Fruit fly (Drosophila melanogaster): ENCODE results near the gene CG7194.

The CG7194 gene

dm6 chr3L:8288396-8288795 is 15.5 kb downstream of the CG7194 start:
- TF ChIP-seq tai (GFP tag; optimal IDR thresholded peaks at IDR 0.05) (peak; percentile 37), ey (GFP tag; optimal IDR thresholded peaks at IDR 0.05) (peak; percentile 7), br (GFP tag; optimal IDR thresholded peaks at IDR 0.05) (no peak), Dfd (GFP tag; optimal IDR thresholded peaks at IDR 0.05) (no peak), Abd-B (GFP tag; optimal IDR thresholded peaks at IDR 0.05) (no peak), CrebA (GFP tag; optimal IDR thresholded peaks at IDR 0.05; ENCODE audit: borderline replicate concordance) (no peak), N (GFP tag; optimal IDR thresholded peaks at IDR 0.05) (no peak), usp (GFP tag; optimal IDR thresholded peaks at IDR 0.05) (no peak), HLH106 (tag; optimal IDR thresholded peaks at IDR 0.05) (no peak), CG9705 (GFP tag; optimal IDR thresholded peaks at IDR 0.05) (no peak), Hnf4 (GFP tag; optimal IDR thresholded peaks at IDR 0.05) (no peak), dmrt93B (GFP tag; optimal IDR thresholded peaks at IDR 0.05) (no peak), fru (GFP tag; optimal IDR thresholded peaks at IDR 0.05) (peak; percentile 52), Vsx2 (GFP tag; optimal IDR thresholded peaks at IDR 0.05; ENCODE audit: partially characterized antibody) (no peak), dl (GFP tag; optimal IDR thresholded peaks at IDR 0.05; ENCODE audit: insufficient read depth in 1 of 2, partially characterized antibody in 2 of 2) (no peak), psq (GFP tag; optimal IDR thresholded peaks at IDR 0.05) (peak; percentile 4), Dif (GFP tag; optimal IDR thresholded peaks at IDR 0.05; ENCODE audit: partially characterized antibody) (no peak), Mio (GFP tag; optimal IDR thresholded peaks at IDR 0.05) (no peak), pan (optimal IDR thresholded peaks at IDR 0.05) (no peak)

- TF ChIP-seq Jra (GFP tag; optimal IDR thresholded peaks at IDR 0.05), result no peak
- no peak for TF ChIP-seq tai (GFP tag; optimal IDR thresholded peaks at IDR 0.05)
- TF ChIP-seq HLH106 (tag; optimal IDR thresholded peaks at IDR 0.05), result no peak
- no peak for TF ChIP-seq ey (GFP tag; optimal IDR thresholded peaks at IDR 0.05)
- no peak for TF ChIP-seq psq (GFP tag; optimal IDR thresholded peaks at IDR 0.05)
- no peak for TF ChIP-seq fru (GFP tag; optimal IDR thresholded peaks at IDR 0.05)
- TF ChIP-seq sv (GFP tag; optimal IDR thresholded peaks at IDR 0.05), result no peak
- TF ChIP-seq Myc (optimal IDR thresholded peaks at IDR 0.05), result no peak
- TF ChIP-seq CG32264 (GFP tag; optimal IDR thresholded peaks at IDR 0.05), result no peak
- no peak for TF ChIP-seq Hnf4 (GFP tag; optimal IDR thresholded peaks at IDR 0.05)
- TF ChIP-seq CrebA (GFP tag; optimal IDR thresholded peaks at IDR 0.05; ENCODE audit: borderline replicate concordance), result no peak
- TF ChIP-seq Rel (GFP tag; optimal IDR thresholded peaks at IDR 0.05), result no peak
- TF ChIP-seq Rel (tag; optimal IDR thresholded peaks at IDR 0.05), result no peak
- TF ChIP-seq sage (GFP tag; optimal IDR thresholded peaks at IDR 0.05), result no peak
- no peak for TF ChIP-seq Sp1 (GFP tag; optimal IDR thresholded peaks at IDR 0.05)
- TF ChIP-seq h (GFP tag; optimal IDR thresholded peaks at IDR 0.05), result no peak
- TF ChIP-seq pan (optimal IDR thresholded peaks at IDR 0.05), result no peak
Observed at dm6 chr3L:8286397-8286796, 17.5 kb downstream of the CG7194 start.

dm6 chr3L:8285773-8286172 is 18.1 kb downstream of the CG7194 start:
- TF ChIP-seq h (GFP tag; optimal IDR thresholded peaks at IDR 0.05) (no peak), foxo (GFP tag; optimal IDR thresholded peaks at IDR 0.05) (no peak), br (GFP tag; optimal IDR thresholded peaks at IDR 0.05) (no peak), Vsx2 (GFP tag; optimal IDR thresholded peaks at IDR 0.05; ENCODE audit: partially characterized antibody) (no peak), sage (GFP tag; optimal IDR thresholded peaks at IDR 0.05) (no peak), brk (GFP tag; optimal IDR thresholded peaks at IDR 0.05) (no peak), tai (GFP tag; optimal IDR thresholded peaks at IDR 0.05) (no peak), Myc (optimal IDR thresholded peaks at IDR 0.05) (no peak), CG32264 (GFP tag; optimal IDR thresholded peaks at IDR 0.05) (no peak), usp (GFP tag; optimal IDR thresholded peaks at IDR 0.05) (no peak), Dfd (GFP tag; optimal IDR thresholded peaks at IDR 0.05) (no peak), sv (GFP tag; optimal IDR thresholded peaks at IDR 0.05) (no peak), OdsH (GFP tag; optimal IDR thresholded peaks at IDR 0.05) (no peak), Sp1 (GFP tag; optimal IDR thresholded peaks at IDR 0.05) (no peak), N (GFP tag; optimal IDR thresholded peaks at IDR 0.05) (no peak), Rel (GFP tag; optimal IDR thresholded peaks at IDR 0.05) (no peak), Rel (tag; optimal IDR thresholded peaks at IDR 0.05) (no peak), jim (GFP tag; optimal IDR thresholded peaks at IDR 0.05) (no peak), dsf (GFP tag; optimal IDR thresholded peaks at IDR 0.05; ENCODE audit: borderline replicate concordance) (no peak), lola (GFP tag; optimal IDR thresholded peaks at IDR 0.05) (no peak)

dm6 chr3L:8285291-8285690 is 18.6 kb downstream of the CG7194 start:
- no peak for TF ChIP-seq OdsH (GFP tag; optimal IDR thresholded peaks at IDR 0.05)
- no peak for TF ChIP-seq psq (GFP tag; optimal IDR thresholded peaks at IDR 0.05)
- no peak for TF ChIP-seq CG9705 (GFP tag; optimal IDR thresholded peaks at IDR 0.05)
- no peak for TF ChIP-seq CrebA (GFP tag; optimal IDR thresholded peaks at IDR 0.05; ENCODE audit: borderline replicate concordance)
- no peak for TF ChIP-seq Dif (GFP tag; optimal IDR thresholded peaks at IDR 0.05; ENCODE audit: partially characterized antibody)
- TF ChIP-seq Rel (GFP tag; optimal IDR thresholded peaks at IDR 0.05), result no peak
- no peak for TF ChIP-seq Rel (tag; optimal IDR thresholded peaks at IDR 0.05)
- no peak for TF ChIP-seq foxo (GFP tag; optimal IDR thresholded peaks at IDR 0.05)
- TF ChIP-seq Hr83 (GFP tag; optimal IDR thresholded peaks at IDR 0.05; ENCODE audit: poor library complexity, severe bottlenecking), result no peak
- no peak for TF ChIP-seq Jra (GFP tag; optimal IDR thresholded peaks at IDR 0.05)
- TF ChIP-seq dmrt93B (GFP tag; optimal IDR thresholded peaks at IDR 0.05), result no peak
- TF ChIP-seq jim (GFP tag; optimal IDR thresholded peaks at IDR 0.05), result no peak
- TF ChIP-seq GATAd (GFP tag; optimal IDR thresholded peaks at IDR 0.05), result no peak
- no peak for TF ChIP-seq sage (GFP tag; optimal IDR thresholded peaks at IDR 0.05)
